Fruit fly (Drosophila melanogaster): ENCODE measurements around the gene TpnC73F.

TpnC73F gene

dm6 chr3L:17015663-17016575 lies 29.9 kb upstream of the TpnC73F start, which contains the start of the genes CG6664 and CG7728 (continued):
- TF ChIP-seq ttk (GFP tag; IDR thresholded peaks at IDR 0.05), result peak; percentile 26; the same call in 1 of the 2 replicates
- peak; percentile 29 for TF ChIP-seq jumu (GFP tag; optimal IDR thresholded peaks at IDR 0.05)
- TF ChIP-seq CG2120 (GFP tag; optimal IDR thresholded peaks at IDR 0.05), result peak; percentile 76
- TF ChIP-seq lilli (GFP tag; optimal IDR thresholded peaks at IDR 0.05), result peak; percentile 64
- peak; percentile 35 for TF ChIP-seq CG10267 (tag; optimal IDR thresholded peaks at IDR 0.05)
- TF ChIP-seq CG9727 (GFP tag; optimal IDR thresholded peaks at IDR 0.05), result peak; percentile 67
- peak; percentile 38 for TF ChIP-seq mirr (GFP tag; optimal IDR thresholded peaks at IDR 0.05)
- TF ChIP-seq Adf1 (GFP tag; IDR thresholded peaks at IDR 0.05), result no peak
- peak; percentile 36 for TF ChIP-seq tx (GFP tag; optimal IDR thresholded peaks at IDR 0.05)
- TF ChIP-seq gro (GFP tag; optimal IDR thresholded peaks at IDR 0.05), result no peak
- no peak for TF ChIP-seq en (GFP tag; optimal IDR thresholded peaks at IDR 0.05)
- TF ChIP-seq Stat92E (GFP tag; optimal IDR thresholded peaks at IDR 0.05), result peak in 1 of 3 experiments; percentile 6
- no peak for TF ChIP-seq crc (GFP tag; optimal IDR thresholded peaks at IDR 0.05)
- TF ChIP-seq ems (GFP tag; optimal IDR thresholded peaks at IDR 0.05), result no peak
- TF ChIP-seq Elba2 (GFP tag; optimal IDR thresholded peaks at IDR 0.05), result peak; percentile 44
- TF ChIP-seq CG16813 (GFP tag; IDR thresholded peaks at IDR 0.05; ENCODE audit: partially characterized antibody), result peak; percentile 56; the same call in 2 of the 3 replicates
- no peak for TF ChIP-seq Hr39 (optimal IDR thresholded peaks at IDR 0.05)
- no peak for TF ChIP-seq gt (GFP tag; IDR thresholded peaks at IDR 0.05)
- TF ChIP-seq CG13624 (GFP tag; optimal IDR thresholded peaks at IDR 0.05), result peak; percentile 37
- TF ChIP-seq vvl (GFP tag; IDR thresholded peaks at IDR 0.05), result peak; percentile 28
- peak; percentile 74 for TF ChIP-seq sob (GFP tag; IDR thresholded peaks at IDR 0.05)
- TF ChIP-seq E2f2 (GFP tag; IDR thresholded peaks at IDR 0.05), result peak; percentile 72
- TF ChIP-seq YL-1 (GFP tag; optimal IDR thresholded peaks at IDR 0.05), result peak; percentile 32
- peak; percentile 61 for TF ChIP-seq CG1603 (tag; optimal IDR thresholded peaks at IDR 0.05)
- peak; percentile 82 for TF ChIP-seq CG4707 (GFP tag; optimal IDR thresholded peaks at IDR 0.05)
- peak; percentile 65 for TF ChIP-seq nmo (GFP tag; optimal IDR thresholded peaks at IDR 0.05)
- peak; percentile 4 for TF ChIP-seq CG10431 (GFP tag; optimal IDR thresholded peaks at IDR 0.05)
- TF ChIP-seq CG9932 (GFP tag; IDR thresholded peaks at IDR 0.05), result peak; percentile 86
- peak; percentile 83 for TF ChIP-seq gfzf (GFP tag; optimal IDR thresholded peaks at IDR 0.05)
- peak; percentile 20 for TF ChIP-seq unpg (GFP tag; optimal IDR thresholded peaks at IDR 0.05)
- peak; percentile 80 for TF ChIP-seq CoRest (tag; optimal IDR thresholded peaks at IDR 0.05)
- no peak for TF ChIP-seq nau (GFP tag; optimal IDR thresholded peaks at IDR 0.05)
- peak; percentile 21 for TF ChIP-seq CG15601 (tag; optimal IDR thresholded peaks at IDR 0.05)
- peak; percentile 85 for TF ChIP-seq CG30403 (GFP tag; optimal IDR thresholded peaks at IDR 0.05)
- TF ChIP-seq nerfin-1 (tag; optimal IDR thresholded peaks at IDR 0.05), result peak; percentile 43
- TF ChIP-seq CG15514 (GFP tag; optimal IDR thresholded peaks at IDR 0.05), result peak; percentile 25
- TF ChIP-seq CG34376 (GFP tag; optimal IDR thresholded peaks at IDR 0.05), result peak; percentile 39
- peak; percentile 53 for TF ChIP-seq CG1602 (GFP tag; optimal IDR thresholded peaks at IDR 0.05)
- TF ChIP-seq pum (GFP tag; optimal IDR thresholded peaks at IDR 0.05), result peak; percentile 35
- TF ChIP-seq pb (GFP tag; optimal IDR thresholded peaks at IDR 0.05), result no peak
- peak; percentile 34 for TF ChIP-seq shn (GFP tag; optimal IDR thresholded peaks at IDR 0.05)
- TF ChIP-seq Dp (GFP tag; optimal IDR thresholded peaks at IDR 0.05), result peak; percentile 47
- TF ChIP-seq zfh2 (GFP tag; optimal IDR thresholded peaks at IDR 0.05), result peak; percentile 33
- TF ChIP-seq HLHmδ (GFP tag; optimal IDR thresholded peaks at IDR 0.05), result no peak
- peak; percentile 46 for TF ChIP-seq ssp (GFP tag; IDR thresholded peaks at IDR 0.05)
- peak; percentile 25 for TF ChIP-seq Fer2 (tag; optimal IDR thresholded peaks at IDR 0.05)
- TF ChIP-seq CG18619 (GFP tag; optimal IDR thresholded peaks at IDR 0.05), result peak; percentile 68
- peak; percentile 66 for TF ChIP-seq mam (GFP tag; optimal IDR thresholded peaks at IDR 0.05)
- peak; percentile 52 for TF ChIP-seq CG11247 (GFP tag; IDR thresholded peaks at IDR 0.05)
